Worm (Caenorhabditis elegans): ENCODE measurements around the gene F59B2.9.

Gene F59B2.9

DNA sequence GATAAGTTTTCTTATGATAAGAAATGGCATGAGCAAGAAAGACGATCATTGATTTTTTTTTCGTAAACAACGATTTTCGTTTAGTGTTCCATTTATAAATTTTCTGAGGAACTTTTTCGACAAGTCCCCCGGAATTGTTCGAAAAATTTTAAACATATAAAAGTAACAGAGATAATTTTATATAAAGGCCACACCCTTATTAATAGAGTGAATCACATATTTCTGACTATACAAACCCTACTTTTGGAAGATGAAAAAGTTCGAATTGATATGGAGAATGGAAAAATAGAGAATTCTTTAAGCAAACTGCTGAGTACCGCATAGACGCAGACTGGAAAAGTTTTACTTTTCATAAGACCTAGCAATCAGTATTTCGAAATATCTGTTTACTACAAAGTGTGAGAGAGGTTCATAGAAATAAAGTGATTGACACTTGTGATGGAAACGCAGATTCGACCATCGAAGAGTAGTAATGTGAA is 38.9 kb upstream of the F59B2.9 start (continued):
- TF ChIP-seq snpc-3.4 (tag; optimal IDR thresholded peaks at IDR 0.05), result no peak
- TF ChIP-seq somi-1 (GFP tag; optimal IDR thresholded peaks at IDR 0.05), result peak; percentile 85
- no peak for TF ChIP-seq F49E8.2 (tag; optimal IDR thresholded peaks at IDR 0.05; ENCODE audit: insufficient read depth)
- TF ChIP-seq fkh-3 (tag; optimal IDR thresholded peaks at IDR 0.05), result no peak
- TF ChIP-seq repo-1 (tag; optimal IDR thresholded peaks at IDR 0.05), result peak; percentile 80
- TF ChIP-seq pbrm-1 (GFP tag; IDR thresholded peaks at IDR 0.05), result peak; percentile 63; the same call in 1 of the 2 replicates
- peak; percentile 65 for TF ChIP-seq tbp1 (GFP tag; optimal IDR thresholded peaks at IDR 0.05)
- peak; percentile 48 for TF ChIP-seq gei-17 (GFP tag; optimal IDR thresholded peaks at IDR 0.05)
- TF ChIP-seq nfya-2 (GFP tag; IDR thresholded peaks at IDR 0.05), result no peak
- no peak for TF ChIP-seq rpc-1 (optimal IDR thresholded peaks at IDR 0.05)
- TF ChIP-seq rpc-1 (tag; optimal IDR thresholded peaks at IDR 0.05), result no peak
- TF ChIP-seq let-526 (GFP tag; IDR thresholded peaks at IDR 0.05), result peak; percentile 63; the same call in 1 of the 2 replicates
- peak; percentile 41; the same call in 1 of the 2 replicates for TF ChIP-seq C06A6.2 (GFP tag; conservative IDR thresholded peaks at IDR 0.05)
- TF ChIP-seq B0336.3 (GFP tag; IDR thresholded peaks at IDR 0.05), result peak; percentile 63; the same call in 1 of the 2 replicates
- no peak for TF ChIP-seq attf-3 (GFP tag; conservative IDR thresholded peaks at IDR 0.05)
- no peak for TF ChIP-seq hlh-12 (tag; optimal IDR thresholded peaks at IDR 0.05)
- peak; percentile 8 for TF ChIP-seq sptf-2 (GFP tag; optimal IDR thresholded peaks at IDR 0.05)
- peak; percentile 24 for TF ChIP-seq nhr-90 (tag; optimal IDR thresholded peaks at IDR 0.05)
- TF ChIP-seq B0261.1 (tag; optimal IDR thresholded peaks at IDR 0.05), result peak; percentile 33
- TF ChIP-seq ceh-91 (GFP tag; IDR thresholded peaks at IDR 0.05), result no peak
- TF ChIP-seq zfh-2 (GFP tag; conservative IDR thresholded peaks at IDR 0.05), result no peak
- TF ChIP-seq lsl-1 (GFP tag; optimal IDR thresholded peaks at IDR 0.05), result peak; percentile 42
- peak; percentile 12 for TF ChIP-seq dpl-1 (GFP tag; optimal IDR thresholded peaks at IDR 0.05)
- peak; percentile 76 for TF ChIP-seq ceh-27 (GFP tag; optimal IDR thresholded peaks at IDR 0.05)
- TF ChIP-seq zim-3 (tag; optimal IDR thresholded peaks at IDR 0.05), result peak; percentile 47
- no peak for TF ChIP-seq T07F8.4 (tag; optimal IDR thresholded peaks at IDR 0.05)
- peak; percentile 76 for TF ChIP-seq dox-1 (GFP tag; IDR thresholded peaks at IDR 0.05)
- no peak for TF ChIP-seq Y53F4B.3 (GFP tag; IDR thresholded peaks at IDR 0.05)
- no peak for TF ChIP-seq attf-6 (GFP tag; IDR thresholded peaks at IDR 0.05)
- peak; percentile 72; the same call in 1 of the 2 replicates for TF ChIP-seq Y79H2A.3 (GFP tag; conservative IDR thresholded peaks at IDR 0.05)
- TF ChIP-seq unc-130 (GFP tag; optimal IDR thresholded peaks at IDR 0.05), result no peak

- TF ChIP-seq unc-130 (GFP tag; optimal IDR thresholded peaks at IDR 0.05) (no peak), hsf-1 (GFP tag; IDR thresholded peaks at IDR 0.05) (0 out of 2 replicates have a peak, but pooled peaks have one; percentile 6)
Measured at ce11 chrIII:9050600-9050999, 38.4 kb upstream of the F59B2.9 start, which contains the start of gene ikke-1. TSS of gene ikke-1 (minus strand) at chrIII:9050700.

DNA sequence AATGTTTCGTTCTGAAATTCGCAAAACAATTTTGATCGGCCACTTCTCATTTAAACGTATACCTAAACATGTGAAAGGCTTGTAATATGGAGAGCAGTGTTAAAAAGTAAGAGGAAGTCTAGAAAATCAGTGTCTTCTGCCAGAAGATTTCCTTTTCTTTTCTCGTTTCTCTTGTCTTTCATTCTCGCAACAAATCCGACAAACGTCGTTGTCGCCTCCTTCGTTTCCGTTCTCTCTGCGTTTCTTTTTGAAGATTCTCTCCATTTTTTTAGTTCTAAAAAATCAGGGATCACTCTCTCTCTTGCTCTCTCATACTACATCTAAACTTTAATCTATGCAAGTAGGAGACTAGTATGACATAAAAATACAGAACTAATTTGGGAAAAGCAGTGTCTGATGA is 35.1 kb upstream of the F59B2.9 start:
- TF ChIP-seq hrde-1 (tag; optimal IDR thresholded peaks at IDR 0.05; ENCODE audit: borderline replicate concordance) (no peak), K12H6.12 (tag; optimal IDR thresholded peaks at IDR 0.05) (no peak), chd-7 (tag; optimal IDR thresholded peaks at IDR 0.05) (no peak), tlf-1 (GFP tag; optimal IDR thresholded peaks at IDR 0.05) (no peak), ZK185.1 (tag; optimal IDR thresholded peaks at IDR 0.05; ENCODE audit: poor library complexity, severe bottlenecking) (no peak), egl-18 (GFP tag; IDR thresholded peaks at IDR 0.05) (no peak), nhr-80 (tag; optimal IDR thresholded peaks at IDR 0.05) (no peak), B0019.2 (GFP tag; conservative IDR thresholded peaks at IDR 0.05) (no peak), dox-1 (GFP tag; IDR thresholded peaks at IDR 0.05) (no peak), lsl-1 (GFP tag; optimal IDR thresholded peaks at IDR 0.05) (no peak), pbrm-1 (GFP tag; IDR thresholded peaks at IDR 0.05) (no peak), ekl-4 (GFP tag; IDR thresholded peaks at IDR 0.05) (no peak), hlh-12 (tag; optimal IDR thresholded peaks at IDR 0.05) (no peak), F39B2.1 (GFP tag; IDR thresholded peaks at IDR 0.05) (no peak), dpff-1 (tag; optimal IDR thresholded peaks at IDR 0.05) (no peak), ztf-26 (tag; optimal IDR thresholded peaks at IDR 0.05) (no peak)

Data from whole organism, young adult.